Fruit fly (Drosophila melanogaster): ENCODE results near the gene CG6231.

The CG6231 gene

DNA sequence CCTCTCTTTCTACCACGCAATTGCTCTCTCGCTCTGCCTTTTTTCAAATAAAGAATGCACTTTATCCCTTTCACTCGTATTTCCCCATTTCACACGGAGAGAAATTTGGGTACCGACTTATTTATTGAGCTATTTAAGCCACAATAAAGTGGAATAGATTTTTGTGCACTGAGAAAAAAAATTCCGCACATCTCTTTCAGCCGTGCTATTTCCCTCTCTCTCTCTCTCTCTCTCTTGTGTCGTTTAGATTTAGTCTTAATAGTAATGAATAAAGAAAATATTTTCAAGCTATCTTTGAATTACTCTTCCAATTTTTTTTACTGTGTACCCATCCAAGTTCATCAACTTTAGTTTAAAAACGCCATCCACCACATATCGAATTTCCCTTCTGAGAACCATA, 8.9 kb downstream of the CG6231 start:
- TF ChIP-seq psq (optimal IDR thresholded peaks at IDR 0.05) (no peak), Dll (optimal IDR thresholded peaks at IDR 0.05) (no peak), pan (optimal IDR thresholded peaks at IDR 0.05) (no peak), CG8478 (optimal IDR thresholded peaks at IDR 0.05) (no peak), usp (GFP tag; optimal IDR thresholded peaks at IDR 0.05) (no peak), EcR (GFP tag; optimal IDR thresholded peaks at IDR 0.05) (no peak)

DNA sequence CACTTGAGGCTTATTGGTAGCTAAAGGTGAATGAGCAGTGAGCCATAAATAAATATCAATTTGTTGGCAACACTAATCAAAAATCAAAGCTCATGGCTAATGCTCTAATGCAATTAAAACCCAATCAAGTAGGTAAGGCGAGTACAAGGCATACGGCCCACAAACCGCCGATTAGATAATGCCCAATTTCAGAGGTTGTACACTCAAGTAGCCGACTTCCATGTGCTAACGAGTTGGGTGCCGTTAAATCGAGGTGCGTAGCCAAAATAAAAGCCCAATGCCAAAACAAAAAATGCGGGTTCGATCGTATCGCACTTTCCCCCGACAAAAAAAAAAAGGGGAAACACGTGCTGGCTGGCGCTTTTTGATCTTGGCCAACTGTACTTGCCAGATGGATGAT, 10.5 kb downstream of the CG6231 start:
- TF ChIP-seq pan (optimal IDR thresholded peaks at IDR 0.05): no peak

DNA sequence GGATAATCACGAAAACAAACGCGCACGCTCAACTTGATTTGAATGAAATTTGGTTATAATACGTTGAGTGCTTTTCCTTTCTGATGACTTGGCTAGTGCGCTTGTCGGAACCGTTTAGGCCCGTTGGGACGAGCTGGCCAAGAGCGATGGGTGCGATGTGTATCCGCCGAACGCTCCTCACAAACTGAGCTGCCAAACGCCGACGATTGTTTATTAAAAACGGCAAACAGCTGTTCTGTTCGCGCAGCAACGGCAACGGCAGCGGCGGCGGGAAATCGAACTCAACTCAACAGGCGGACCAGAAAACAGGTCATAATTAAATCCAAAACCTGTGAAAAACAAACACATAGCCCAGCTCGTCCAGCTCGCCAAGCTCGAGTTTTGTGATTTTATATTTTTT, 11.6 kb downstream of the CG6231 start:
- TF ChIP-seq pan (optimal IDR thresholded peaks at IDR 0.05) (no peak), CG8478 (optimal IDR thresholded peaks at IDR 0.05) (no peak), EcR (GFP tag; optimal IDR thresholded peaks at IDR 0.05) (no peak), psq (optimal IDR thresholded peaks at IDR 0.05) (no peak), Dll (optimal IDR thresholded peaks at IDR 0.05) (no peak), usp (GFP tag; optimal IDR thresholded peaks at IDR 0.05) (no peak)

DNA sequence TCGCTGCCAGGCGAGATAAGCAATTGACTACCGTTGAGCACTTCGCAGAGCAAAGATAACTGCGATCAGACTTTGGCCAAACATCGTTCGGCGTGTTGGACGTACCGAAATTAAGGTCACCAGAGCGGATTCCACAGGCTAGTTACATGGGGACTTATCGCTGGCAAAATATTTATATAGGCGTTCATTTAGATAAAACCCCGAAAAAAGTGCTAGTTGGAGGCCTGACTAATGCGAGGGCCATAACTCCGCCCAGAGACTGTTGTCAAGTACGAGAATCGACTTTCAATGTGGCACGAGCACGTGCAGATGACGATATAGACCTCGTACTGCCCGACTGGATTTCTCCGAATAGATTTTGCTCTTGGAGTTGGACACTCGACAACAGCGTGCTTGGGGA, 12.6 kb downstream of the CG6231 start:
- TF ChIP-seq EcR (GFP tag; optimal IDR thresholded peaks at IDR 0.05) (no peak), usp (GFP tag; optimal IDR thresholded peaks at IDR 0.05) (no peak), pan (optimal IDR thresholded peaks at IDR 0.05) (no peak), Dll (optimal IDR thresholded peaks at IDR 0.05) (no peak), psq (optimal IDR thresholded peaks at IDR 0.05) (no peak), CG8478 (optimal IDR thresholded peaks at IDR 0.05) (no peak)

DNA sequence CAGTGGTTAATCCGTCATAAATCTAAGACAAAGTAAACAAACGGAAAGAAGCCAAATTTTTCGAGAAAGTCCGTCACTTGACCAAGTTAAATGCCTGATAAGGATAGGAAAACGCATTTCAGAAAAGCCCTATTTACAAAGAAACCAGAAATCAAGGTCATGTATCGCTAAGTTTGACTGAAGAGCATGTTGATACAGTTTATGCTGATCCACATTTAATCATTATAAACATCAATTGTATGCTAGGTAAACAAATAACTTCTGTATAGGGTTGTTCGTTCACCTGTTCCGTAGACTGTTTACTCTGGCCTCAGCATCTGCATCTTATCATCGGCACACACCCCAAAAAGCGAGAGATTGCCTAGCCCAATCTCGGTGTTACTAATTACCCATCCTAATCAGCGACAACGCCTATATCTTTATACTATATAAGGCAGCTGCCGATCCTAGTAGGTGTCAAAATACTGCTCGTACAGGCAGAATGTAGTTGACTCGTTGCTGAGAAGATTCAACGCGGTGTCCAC, 19.5 kb downstream of the CG6231 start, which contains the start of gene CG16727:
CG16727 (plus strand) TSS at position 474 of the 524 bp plus-strand sequence.
- no peak for TF ChIP-seq CG8478 (optimal IDR thresholded peaks at IDR 0.05)
- no peak for TF ChIP-seq EcR (GFP tag; optimal IDR thresholded peaks at IDR 0.05)

DNA sequence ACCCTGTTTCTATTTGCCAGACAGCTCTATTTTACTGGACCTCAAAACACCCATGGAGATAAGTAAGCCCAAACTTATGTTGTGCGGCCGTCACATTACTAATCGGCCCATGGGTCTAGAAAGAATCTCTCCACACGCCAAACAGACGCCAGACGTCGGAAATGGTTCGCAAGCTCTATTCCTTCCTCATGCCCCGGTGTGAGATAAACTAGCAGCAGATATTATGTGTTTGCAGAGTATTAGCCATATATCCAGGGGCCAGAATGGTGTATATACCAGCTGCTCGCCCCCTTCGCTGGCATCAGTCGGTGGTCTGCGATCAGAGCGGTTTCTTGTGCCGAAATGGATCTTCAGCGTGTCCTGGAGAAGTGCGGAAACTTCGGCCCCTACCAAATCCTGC, 22.6 kb downstream of the CG6231 start, which contains the start of gene CG17752:
CG17752 (plus strand) TSS at position 301 of the 400 bp plus-strand sequence.
- TF ChIP-seq Dll (optimal IDR thresholded peaks at IDR 0.05) (no peak), pan (optimal IDR thresholded peaks at IDR 0.05) (no peak), CG8478 (optimal IDR thresholded peaks at IDR 0.05) (no peak), psq (optimal IDR thresholded peaks at IDR 0.05) (no peak), usp (GFP tag; optimal IDR thresholded peaks at IDR 0.05) (no peak), EcR (GFP tag; optimal IDR thresholded peaks at IDR 0.05) (no peak)

DNA sequence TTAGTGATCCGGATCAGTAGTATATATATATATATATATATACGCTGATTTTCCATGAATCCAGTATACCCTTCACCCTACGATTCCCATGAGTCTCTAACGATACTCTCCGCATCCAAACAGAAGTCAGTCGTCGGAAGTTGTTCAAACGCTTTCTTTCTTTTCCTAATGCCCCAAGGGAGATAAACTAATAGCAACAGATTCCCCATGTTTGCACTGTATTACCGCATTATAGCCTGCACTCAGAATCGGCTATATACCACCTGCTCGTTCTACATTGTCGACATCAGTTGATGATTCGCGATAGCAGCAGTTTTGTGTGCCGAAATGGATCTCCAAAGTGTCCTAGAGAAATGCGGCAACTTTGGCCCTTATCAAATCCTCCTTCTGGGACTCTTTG, 25.6 kb downstream of the CG6231 start, which contains the start of gene CG17751:
CG17751 (plus strand) TSS at position 301 of the 400 bp plus-strand sequence.
- TF ChIP-seq Dll (optimal IDR thresholded peaks at IDR 0.05) (no peak), usp (GFP tag; optimal IDR thresholded peaks at IDR 0.05) (no peak), pan (optimal IDR thresholded peaks at IDR 0.05) (no peak), EcR (GFP tag; optimal IDR thresholded peaks at IDR 0.05) (no peak)

DNA sequence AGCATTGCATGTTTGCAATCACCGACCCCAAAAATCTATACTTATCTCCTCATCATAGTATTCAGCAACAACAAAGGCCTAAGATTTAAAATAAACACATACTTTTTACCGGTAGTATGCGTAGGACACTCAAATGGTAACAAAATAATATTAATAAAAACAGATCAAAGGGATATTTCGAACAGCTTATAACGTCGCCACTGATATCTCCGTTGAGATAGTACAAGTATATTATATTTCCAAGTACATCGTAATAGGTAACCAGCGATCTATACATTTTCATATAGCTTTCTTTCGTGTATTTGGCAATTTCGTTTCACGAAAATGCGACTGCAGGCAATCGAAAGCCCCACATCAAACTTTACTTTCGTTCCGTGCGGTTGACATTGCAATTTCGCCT, 29.5 kb downstream of the CG6231 start, which contains the start of gene CG7342:
CG7342 (plus strand) TSS at position 380 of the 400 bp plus-strand sequence.
- TF ChIP-seq EcR (GFP tag; optimal IDR thresholded peaks at IDR 0.05) (no peak), usp (GFP tag; optimal IDR thresholded peaks at IDR 0.05) (no peak), CG8478 (optimal IDR thresholded peaks at IDR 0.05) (no peak), psq (optimal IDR thresholded peaks at IDR 0.05) (no peak), Dll (optimal IDR thresholded peaks at IDR 0.05) (no peak), pan (optimal IDR thresholded peaks at IDR 0.05) (no peak)

DNA sequence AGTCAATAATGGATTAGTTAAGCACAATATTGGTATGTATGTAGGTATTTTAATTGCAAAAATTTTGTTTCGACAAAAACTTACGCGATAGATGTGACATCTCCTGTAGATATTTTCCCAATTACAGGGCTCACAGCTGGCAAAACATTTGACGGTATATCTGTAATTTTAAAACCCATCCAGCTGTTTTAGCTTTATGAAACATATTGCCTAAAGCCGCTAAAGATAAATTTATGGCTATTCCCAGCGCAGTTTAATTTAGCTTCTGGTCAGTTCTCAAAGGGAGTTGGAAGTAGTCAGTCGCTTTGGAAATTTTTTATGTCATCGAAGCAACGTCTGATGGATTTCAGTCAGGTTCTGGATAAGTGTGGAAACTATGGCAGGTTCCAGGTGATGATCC, 32.2 kb downstream of the CG6231 start, which contains the start of gene CG7333:
CG7333 (plus strand) TSS at position 301 of the 400 bp plus-strand sequence.
- TF ChIP-seq CG8478 (optimal IDR thresholded peaks at IDR 0.05): no peak
- TF ChIP-seq Dll (optimal IDR thresholded peaks at IDR 0.05): no peak
- TF ChIP-seq psq (optimal IDR thresholded peaks at IDR 0.05): no peak
- no peak for TF ChIP-seq EcR (GFP tag; optimal IDR thresholded peaks at IDR 0.05)
- no peak for TF ChIP-seq pan (optimal IDR thresholded peaks at IDR 0.05)
- TF ChIP-seq usp (GFP tag; optimal IDR thresholded peaks at IDR 0.05): no peak

DNA sequence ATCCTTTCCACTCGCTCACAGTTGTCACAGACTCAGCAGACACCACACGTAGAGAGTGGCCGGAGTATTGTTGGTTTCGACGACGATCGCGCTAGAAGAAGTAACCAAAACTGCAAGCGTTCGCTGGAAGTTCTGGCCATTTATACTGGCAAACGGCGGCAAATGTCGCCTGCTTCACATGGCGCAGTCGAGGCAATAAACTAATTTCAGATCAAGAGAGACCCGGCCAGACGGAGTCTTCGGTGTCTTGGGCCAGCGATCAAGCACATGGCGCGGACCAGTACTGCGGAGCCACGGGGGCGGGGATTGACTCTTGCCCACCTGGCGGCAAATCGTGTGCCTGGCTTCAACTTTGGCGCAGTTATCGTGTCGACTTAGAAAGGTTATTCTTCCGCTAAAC, 33.7 kb downstream of the CG6231 start, which contains the start of gene Cpr92A:
Cpr92A (minus strand) TSS at position 101 of the 400 bp plus-strand sequence.
- TF ChIP-seq usp (GFP tag; optimal IDR thresholded peaks at IDR 0.05): no peak
- TF ChIP-seq EcR (GFP tag; optimal IDR thresholded peaks at IDR 0.05): no peak
- no peak for TF ChIP-seq CG8478 (optimal IDR thresholded peaks at IDR 0.05)
- no peak for TF ChIP-seq psq (optimal IDR thresholded peaks at IDR 0.05)
- TF ChIP-seq Dll (optimal IDR thresholded peaks at IDR 0.05): no peak
- TF ChIP-seq pan (optimal IDR thresholded peaks at IDR 0.05): no peak

DNA sequence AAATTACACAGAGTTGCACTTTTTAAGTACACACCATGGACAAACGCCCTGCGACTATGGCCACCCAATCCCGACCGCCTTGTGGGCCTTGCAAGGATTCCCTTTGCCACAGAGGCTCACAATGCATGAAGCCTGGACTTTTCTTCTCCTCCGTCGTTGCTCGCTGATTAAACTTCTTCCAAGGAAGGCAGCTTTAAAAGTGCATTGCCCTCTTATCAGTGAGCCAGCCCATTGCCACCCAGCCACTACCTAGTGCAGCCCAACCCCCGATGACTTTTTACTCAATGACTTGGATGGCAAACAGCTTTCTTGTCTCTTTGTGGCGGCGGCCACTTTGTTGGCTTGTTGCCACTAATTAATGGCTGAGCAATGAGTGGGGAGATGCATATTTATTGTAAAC, 44.9 kb downstream of the CG6231 start:
- TF ChIP-seq EcR (GFP tag; optimal IDR thresholded peaks at IDR 0.05): no peak
- TF ChIP-seq CG8478 (optimal IDR thresholded peaks at IDR 0.05): no peak
- no peak for TF ChIP-seq pan (optimal IDR thresholded peaks at IDR 0.05)
- TF ChIP-seq Dll (optimal IDR thresholded peaks at IDR 0.05): no peak
- no peak for TF ChIP-seq usp (GFP tag; optimal IDR thresholded peaks at IDR 0.05)
- no peak for TF ChIP-seq psq (optimal IDR thresholded peaks at IDR 0.05)

DNA sequence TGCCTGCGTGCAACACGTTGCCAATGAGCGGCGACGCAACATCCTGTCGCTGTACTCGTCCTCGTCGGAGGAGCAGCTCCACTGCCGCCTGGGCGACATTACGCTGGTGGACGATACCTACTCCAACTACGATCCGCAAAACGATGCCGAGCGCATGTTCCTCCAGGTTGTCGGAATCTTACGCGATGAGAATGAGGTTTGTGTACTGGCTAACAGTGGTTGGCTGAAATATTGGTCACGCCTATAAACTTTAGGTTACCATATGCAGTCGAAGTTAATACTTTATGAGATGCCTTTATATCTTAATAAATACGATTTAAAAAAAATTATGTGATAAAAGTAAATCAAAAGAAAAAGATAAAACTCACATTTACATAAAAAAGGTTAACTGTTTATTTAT, 46.2 kb downstream of the CG6231 start:
- TF ChIP-seq pan (optimal IDR thresholded peaks at IDR 0.05): no peak
- no peak for TF ChIP-seq CG8478 (optimal IDR thresholded peaks at IDR 0.05)
- TF ChIP-seq Dll (optimal IDR thresholded peaks at IDR 0.05): no peak
- TF ChIP-seq psq (optimal IDR thresholded peaks at IDR 0.05): no peak
- no peak for TF ChIP-seq EcR (GFP tag; optimal IDR thresholded peaks at IDR 0.05)
- TF ChIP-seq usp (GFP tag; optimal IDR thresholded peaks at IDR 0.05): no peak

DNA sequence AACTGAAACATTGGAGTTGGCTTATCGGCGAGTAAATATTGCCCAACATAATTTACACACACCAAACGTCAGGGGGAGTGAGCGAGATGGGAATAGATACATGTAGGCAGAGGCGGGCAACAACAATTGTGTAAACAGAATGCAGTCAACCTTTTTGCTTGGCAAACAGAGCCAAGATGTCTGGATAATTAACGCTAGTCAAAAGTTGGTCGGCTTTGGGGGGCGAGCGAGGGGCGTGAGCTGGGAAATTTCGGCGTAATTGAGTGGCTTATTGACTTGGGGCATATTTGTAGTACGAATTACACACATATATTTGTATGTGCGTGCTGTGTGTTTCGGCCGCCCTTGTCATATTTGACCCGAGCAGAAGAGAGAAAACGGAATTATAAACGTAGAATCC, 47.7 kb downstream of the CG6231 start:
- TF ChIP-seq pan (optimal IDR thresholded peaks at IDR 0.05): no peak
- TF ChIP-seq CG8478 (optimal IDR thresholded peaks at IDR 0.05): no peak
- TF ChIP-seq usp (GFP tag; optimal IDR thresholded peaks at IDR 0.05): no peak
- no peak for TF ChIP-seq psq (optimal IDR thresholded peaks at IDR 0.05)
